Fruit fly (Drosophila melanogaster) ovary, adult (tissue): ENCODE data around the gene CG15012.

Source experiments
- CG17801 ChIP-seq: fragments of 200-800 bp; optimal IDR thresholded peaks from 2 replicates; lab custom pipeline; 2019; ENCODE audit warnings: missing biosample characterization, mild to moderate bottlenecking, missing genetic modification characterization, moderate library complexity; ENCODE audit not compliant: partially characterized antibody

CG15012 gene

DNA sequence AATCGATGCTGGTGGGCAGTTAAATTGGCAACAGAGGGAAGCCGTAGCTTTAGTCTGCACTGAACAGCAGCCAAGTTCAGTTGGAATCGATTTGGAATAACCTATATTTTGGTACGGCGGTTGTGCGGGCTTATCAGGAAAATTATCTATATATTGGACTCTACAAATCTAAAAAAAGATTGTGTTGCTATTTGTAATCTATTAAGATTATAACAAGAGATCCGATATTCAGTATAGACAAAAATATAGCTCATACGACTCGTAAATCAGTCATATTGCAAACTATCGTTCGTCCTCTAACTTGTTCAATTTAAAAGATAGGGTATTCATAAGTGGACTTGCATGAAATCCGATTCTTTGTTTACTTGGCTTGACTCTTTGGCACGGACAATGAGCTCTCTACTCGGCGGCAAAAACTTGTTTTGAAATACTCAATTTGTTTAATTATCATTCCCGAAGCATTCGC is 3.4 kb downstream of the CG15012 start, which contains the start of gene Hexo1:
Gene Hexo1 (plus strand): TSS at position 51 of the 466 bp plus-strand sequence.
- peak; percentile 16 for TF ChIP-seq CG17801 (GFP tag; lab: Kevin White, UChicago)

DNA sequence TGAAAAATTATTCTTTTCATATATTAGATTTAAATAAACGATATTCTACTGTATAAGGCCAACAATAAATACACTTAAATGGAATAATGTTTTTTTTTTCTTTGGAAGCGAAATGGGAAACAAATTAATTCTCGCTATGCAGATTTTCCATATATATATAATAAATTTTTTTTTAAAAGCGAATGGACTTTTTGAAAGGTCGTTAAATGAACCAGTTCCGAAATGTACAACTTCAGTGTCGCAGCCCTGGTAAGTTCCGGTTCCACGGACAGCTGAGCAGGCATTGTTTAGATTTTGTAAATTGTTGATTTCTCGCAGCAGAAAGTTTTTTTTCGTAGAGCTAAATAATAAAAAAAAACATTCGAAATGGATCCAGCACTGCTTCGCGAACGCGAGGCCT is 5.3 kb downstream of the CG15012 start, which contains the start of gene TfIIEbeta:
Gene TfIIEbeta (plus strand): TSS at position 255 of the 400 bp plus-strand sequence.
- TF ChIP-seq CG17801 (GFP tag; lab: Kevin White, UChicago) = no peak

DNA sequence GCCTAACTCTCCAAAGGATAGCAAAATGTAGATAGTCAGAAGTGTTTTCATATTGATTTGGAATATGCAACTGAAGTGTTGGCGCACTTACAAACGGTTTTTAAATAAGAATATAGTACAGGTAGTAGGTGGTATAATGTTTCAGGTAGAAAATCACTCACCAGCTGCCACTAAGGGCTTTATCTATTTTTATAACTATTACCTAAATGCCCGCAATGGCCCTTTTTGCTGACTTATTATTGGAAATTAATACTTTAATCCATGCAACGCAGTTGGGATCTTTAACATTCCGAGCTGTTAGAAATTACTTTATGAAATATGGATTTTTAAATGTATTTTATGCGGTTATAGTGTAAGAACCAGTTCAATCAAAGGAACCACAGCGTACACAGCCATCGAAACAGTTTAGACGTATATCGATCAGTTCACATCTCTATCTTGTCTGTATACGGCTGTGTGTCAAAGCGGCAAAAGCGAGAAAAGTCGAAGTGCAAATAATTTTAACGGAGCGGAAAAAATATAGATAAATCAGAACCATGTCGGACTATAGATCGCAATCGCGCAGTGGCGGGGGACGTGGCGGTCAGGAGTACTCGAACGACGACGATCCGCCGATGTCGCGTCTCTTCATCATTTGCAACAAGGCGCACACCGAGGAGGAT is 8.5 kb downstream of the CG15012 start, which contains the start of the genes srw and CG1316:
Gene srw (minus strand): TSS at position 51 of the 662 bp plus-strand sequence.
Gene CG1316 (plus strand): TSS at position 424 of the 662 bp plus-strand sequence.
- peak; percentile 47 for TF ChIP-seq CG17801 (GFP tag; lab: Kevin White, UChicago)

DNA sequence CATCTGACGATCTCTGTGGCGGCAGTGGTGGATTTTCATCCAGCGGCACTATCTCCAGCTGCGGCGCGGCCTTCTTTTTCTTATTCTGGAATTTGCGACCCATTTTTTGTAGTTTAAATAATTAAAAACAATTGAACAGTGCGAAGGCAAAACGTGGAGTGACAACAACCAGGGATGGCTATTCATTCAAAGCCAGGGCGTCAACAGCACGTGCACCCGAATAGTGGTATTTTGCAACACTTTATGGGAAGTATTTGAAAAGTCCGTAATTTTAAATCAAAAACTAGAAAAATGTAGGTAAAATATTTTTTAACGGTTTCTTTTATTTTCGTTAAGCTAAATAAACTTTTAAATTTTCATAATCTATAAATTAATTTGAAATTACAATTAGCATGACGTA is 9.4 kb downstream of the CG15012 start, which contains the start of gene CG11583:
Gene CG11583 (minus strand): TSS at position 191 of the 400 bp plus-strand sequence.
- peak; percentile 60 for TF ChIP-seq CG17801 (GFP tag; lab: Kevin White, UChicago)

- TF ChIP-seq CG17801 (GFP tag; lab: Kevin White, UChicago) = no peak
Measured at dm6 chr3L:4277796-4278195, 14.2 kb downstream of the CG15012 start, which contains the start of gene Ctl1. TSS of gene Ctl1 (plus strand) at chr3L:4277962.

DNA sequence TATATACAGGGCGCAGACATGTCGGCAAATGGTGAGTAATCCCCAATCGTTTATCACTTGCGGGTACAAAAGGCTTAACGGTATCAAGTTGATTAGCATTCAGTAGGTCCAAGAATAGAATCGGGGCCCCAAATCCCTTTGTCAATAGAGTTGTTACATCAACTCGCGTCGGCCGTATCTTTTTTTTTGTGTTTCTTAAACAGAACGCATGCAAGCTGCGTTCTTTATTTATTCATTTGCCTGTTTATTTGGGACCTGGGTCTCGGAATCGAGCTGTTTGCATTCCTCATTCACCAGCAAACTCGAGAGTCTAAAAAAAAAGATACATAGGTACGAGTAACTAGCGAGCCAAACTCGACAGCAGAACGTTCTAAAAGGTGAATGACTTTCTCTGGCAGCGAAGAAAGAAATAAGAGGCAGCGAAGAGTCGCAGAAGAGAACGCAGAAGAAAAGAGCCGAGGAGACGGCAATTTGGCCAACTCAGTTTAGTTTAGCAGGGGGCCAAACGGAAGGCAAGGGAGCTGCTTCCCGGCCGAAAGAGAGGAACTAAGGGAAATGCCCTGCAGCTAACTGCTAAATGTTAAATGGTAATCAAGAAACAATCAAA is 19.8 kb downstream of the CG15012 start:
- TF ChIP-seq CG17801 (GFP tag; lab: Kevin White, UChicago) = no peak

dm6 chr3L:4270949-4271827 is 20.9 kb downstream of the CG15012 start:
- TF ChIP-seq CG17801 (GFP tag; lab: Kevin White, UChicago) = no peak

- TF ChIP-seq CG17801 (GFP tag; lab: Kevin White, UChicago) = no peak
Measured at dm6 chr3L:4269920-4270319, 22.1 kb downstream of the CG15012 start.

- TF ChIP-seq CG17801 (GFP tag; lab: Kevin White, UChicago) = no peak
Measured at dm6 chr3L:4269208-4269607, 22.8 kb downstream of the CG15012 start.

DNA sequence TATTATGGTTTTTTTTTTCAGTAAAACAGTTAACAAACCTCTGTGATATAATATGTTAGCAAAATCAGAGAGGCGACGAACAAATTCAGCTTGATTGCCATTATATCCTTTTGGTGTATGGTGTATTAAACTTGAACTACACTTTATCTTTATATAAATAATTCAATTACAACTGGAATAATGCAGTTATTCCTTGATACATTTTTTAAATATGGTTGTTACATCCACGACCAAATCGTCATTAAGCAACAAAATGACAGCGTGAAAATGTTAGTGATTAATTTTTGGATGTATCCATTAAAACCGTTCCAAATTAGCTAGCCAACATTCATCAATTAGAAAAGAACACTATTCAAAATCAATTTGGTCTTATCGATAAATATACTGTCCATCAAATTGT is 24.6 kb downstream of the CG15012 start, which contains the start of gene CG33764:
Gene CG33764 (minus strand): TSS at position 101 of the 400 bp plus-strand sequence.
- no peak for TF ChIP-seq CG17801 (GFP tag; lab: Kevin White, UChicago)

- TF ChIP-seq CG17801 (GFP tag; lab: Kevin White, UChicago) = no peak
Measured at dm6 chr3L:4265836-4266235, 26.2 kb downstream of the CG15012 start.

DNA sequence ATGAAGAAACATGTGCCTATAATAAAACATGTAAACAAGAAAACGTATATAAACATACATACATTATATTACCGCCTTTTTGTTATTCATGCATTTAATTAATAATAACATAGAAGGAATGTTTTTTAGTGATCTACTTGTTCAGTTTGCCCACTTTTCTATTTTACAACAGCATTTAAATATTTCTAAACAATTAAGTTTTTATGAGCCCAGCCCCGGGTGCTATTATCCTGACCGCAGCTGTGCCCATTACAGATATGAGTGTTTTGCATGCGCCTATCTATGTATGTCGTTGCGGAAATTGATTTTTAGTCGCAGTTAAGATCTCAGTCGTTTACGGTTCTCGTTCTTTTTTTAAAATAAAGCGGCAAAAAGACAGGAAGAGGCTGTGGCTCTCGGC is 27.1 kb downstream of the CG15012 start:
- no peak for TF ChIP-seq CG17801 (GFP tag; lab: Kevin White, UChicago)

DNA sequence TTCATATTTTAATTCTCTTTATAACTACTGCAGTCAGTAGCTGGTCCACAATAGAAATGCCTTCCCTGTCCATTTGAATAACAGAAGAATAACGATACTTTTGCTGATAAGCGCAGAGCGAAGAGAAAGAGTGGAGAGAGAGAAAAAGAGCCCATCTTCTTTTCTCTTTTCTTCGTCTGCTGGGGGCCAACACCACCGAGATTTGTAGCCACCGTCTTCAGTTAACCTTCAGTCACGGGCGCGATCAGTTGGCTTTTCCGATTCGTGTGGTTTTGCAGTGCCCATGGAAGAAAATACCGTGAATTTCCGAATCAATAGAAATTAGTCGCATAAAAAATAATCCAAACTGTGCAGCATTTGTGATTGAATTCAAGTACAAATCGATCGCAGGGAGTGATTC is 28.5 kb downstream of the CG15012 start, which contains the start of gene CG1273:
Gene CG1273 (plus strand): TSS at position 218 of the 400 bp plus-strand sequence.
- no peak for TF ChIP-seq CG17801 (GFP tag; lab: Kevin White, UChicago)

DNA sequence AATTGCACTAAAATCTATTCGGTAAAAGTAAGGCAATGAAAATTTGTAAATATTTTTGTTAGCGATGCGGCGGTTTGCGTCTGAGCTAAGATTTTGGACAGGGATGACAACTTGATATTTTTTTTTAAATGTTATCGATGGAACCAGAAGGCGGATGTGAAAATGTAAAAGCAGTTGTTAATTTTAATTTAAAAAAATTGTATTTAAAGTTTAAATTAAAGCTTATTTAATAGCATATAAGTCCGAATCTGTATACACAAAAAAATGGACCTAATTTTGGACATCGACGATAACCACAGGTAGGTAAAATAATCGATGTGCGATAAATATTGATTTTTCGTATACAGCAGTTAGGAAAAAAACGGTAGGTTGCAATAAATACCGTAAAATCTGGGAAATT is 29.7 kb downstream of the CG15012 start, which contains the start of the genes CG11586 and VhaM9.7-a:
Gene CG11586 (minus strand): TSS at position 87 of the 400 bp plus-strand sequence.
Gene VhaM9.7-a (plus strand): TSS at position 322 of the 400 bp plus-strand sequence.
- peak; percentile 15 for TF ChIP-seq CG17801 (GFP tag; lab: Kevin White, UChicago)
